Worm (Caenorhabditis elegans): ENCODE measurements around the gene rpl-6.

The rpl-6 gene

ce11 chrIII:7166664-7167567 is 41.3 kb upstream of the rpl-6 start (continued):
- TF ChIP-seq ztf-7 (tag; optimal IDR thresholded peaks at IDR 0.05) = peak; percentile 5

ce11 chrIII:7167568-7167937 is 40.7 kb upstream of the rpl-6 start, which contains the start of gene acs-4:
Gene acs-4 (plus strand): TSS chrIII:7167838.
- TF ChIP-seq gei-8 (GFP tag; optimal IDR thresholded peaks at IDR 0.05) (no peak), unc-62 (GFP tag; optimal IDR thresholded peaks at IDR 0.05 in 1 of 2) (peak in 1 of 2 experiments; percentile 53), unc-62 (tag; optimal IDR thresholded peaks at IDR 0.05) (no peak)

- TF ChIP-seq F44E2.7 (GFP tag; IDR thresholded peaks at IDR 0.05) = no peak
- TF ChIP-seq nhr-76 (tag; optimal IDR thresholded peaks at IDR 0.05) = no peak
- no peak for TF ChIP-seq dpl-1 (GFP tag; optimal IDR thresholded peaks at IDR 0.05)
- TF ChIP-seq lin-39 (tag; optimal IDR thresholded peaks at IDR 0.05) = no peak
- no peak for TF ChIP-seq nhr-6 (tag; optimal IDR thresholded peaks at IDR 0.05)
- no peak for TF ChIP-seq ZK546.5 (tag; optimal IDR thresholded peaks at IDR 0.05)
- peak in 1 of 2 experiments; percentile 90 for TF ChIP-seq unc-62 (GFP tag; optimal IDR thresholded peaks at IDR 0.05 in 1 of 2)
- TF ChIP-seq unc-62 (tag; optimal IDR thresholded peaks at IDR 0.05) = no peak
- TF ChIP-seq ama-1 (optimal IDR thresholded peaks at IDR 0.05) = no peak
- TF ChIP-seq F10B5.3 (tag; optimal IDR thresholded peaks at IDR 0.05) = no peak
- no peak for TF ChIP-seq egl-27 (tag; optimal IDR thresholded peaks at IDR 0.05)
- peak; percentile 81 for TF ChIP-seq aha-1 (tag)
- TF ChIP-seq mdl-1 (tag; optimal IDR thresholded peaks at IDR 0.05) = no peak
- TF ChIP-seq php-3 (GFP tag; IDR thresholded peaks at IDR 0.05) = no peak
- no peak for TF ChIP-seq ces-1 (GFP tag; optimal IDR thresholded peaks at IDR 0.05)
- TF ChIP-seq nhr-10 (tag; optimal IDR thresholded peaks at IDR 0.05) = no peak
Measured at ce11 chrIII:7170090-7170489, 38.2 kb upstream of the rpl-6 start.

- TF ChIP-seq snpc-4 (tag; optimal IDR thresholded peaks at IDR 0.05) = no peak
- no peak for TF ChIP-seq zfp-2 (tag; optimal IDR thresholded peaks at IDR 0.05)
- TF ChIP-seq ztf-11 (tag; optimal IDR thresholded peaks at IDR 0.05) = no peak
- no peak for TF ChIP-seq duxl-1 (tag; optimal IDR thresholded peaks at IDR 0.05; ENCODE audit: poor library complexity)
- TF ChIP-seq Y48G9A.11 (GFP tag; IDR thresholded peaks at IDR 0.05) = peak; percentile 39; the same call in 1 of the 2 replicates
- TF ChIP-seq pha-4 (GFP tag; IDR thresholded peaks at IDR 0.05) = peak; percentile 16; the same call in 1 of the 2 replicates
- no peak for TF ChIP-seq pha-4 (tag; optimal IDR thresholded peaks at IDR 0.05)
- no peak for TF ChIP-seq dve-1 (tag; optimal IDR thresholded peaks at IDR 0.05; ENCODE audit: insufficient read depth)
- TF ChIP-seq F49E8.2 (tag; optimal IDR thresholded peaks at IDR 0.05; ENCODE audit: borderline replicate concordance) = peak; percentile 65
- TF ChIP-seq dmd-6 (GFP tag; IDR thresholded peaks at IDR 0.05) = no peak
- no peak for TF ChIP-seq rbr-2 (tag; optimal IDR thresholded peaks at IDR 0.05)
- TF ChIP-seq skn-1 (tag; optimal IDR thresholded peaks at IDR 0.05) = no peak
- peak; percentile 48 for TF ChIP-seq lin-38 (GFP tag; IDR thresholded peaks at IDR 0.05)
- 0 out of 2 replicates have a peak, but pooled peaks have one; percentile 28 for TF ChIP-seq php-3 (GFP tag; IDR thresholded peaks at IDR 0.05)
- 0 out of 2 replicates have a peak, but pooled peaks have one; percentile 35 for TF ChIP-seq lin-1 (GFP tag; IDR thresholded peaks at IDR 0.05)
- TF ChIP-seq daf-19 (GFP tag; conservative IDR thresholded peaks at IDR 0.05) = 0 out of 2 replicates have a peak, but pooled peaks have one; percentile 40
- TF ChIP-seq nhr-28 (tag; optimal IDR thresholded peaks at IDR 0.05) = no peak
- TF ChIP-seq Y105C5A.15 (GFP tag; IDR thresholded peaks at IDR 0.05) = 0 out of 2 replicates have a peak, but pooled peaks have one; percentile 41
Measured at ce11 chrIII:7178497-7178896, 29.8 kb upstream of the rpl-6 start.
